Worm (Caenorhabditis elegans) whole organism, L4 larva: ENCODE measurements around the gene C13C4.8.

Experiments used
- ceh-28 ChIP-seq: fragments of 150-350 bp; optimal IDR thresholded peaks from 2 replicates; lab custom pipeline; 2014; ENCODE audit warnings: missing biosample characterization, missing genetic modification reagents, missing genetic modification characterization
- ceh-62 ChIP-seq: sonication (generic microtip); optimal IDR thresholded peaks from 2 replicates; lab custom pipeline; 2017; ENCODE audit warnings: missing biosample characterization, missing genetic modification characterization
- ces-1 ChIP-seq: fragments of 150-350 bp; sonication (generic microtip); optimal IDR thresholded peaks from 4 replicates; lab custom pipeline; 2014; ENCODE audit warnings: missing biosample characterization, missing genetic modification reagents, missing genetic modification characterization
- jun-1 ChIP-seq: fragments of 150-350 bp; optimal IDR thresholded peaks from 2 replicates; lab custom pipeline; 2014; ENCODE audit warnings: missing biosample characterization, missing genetic modification reagents, missing genetic modification characterization
- nhr-28 ChIP-seq: fragments of 150-350 bp; optimal IDR thresholded peaks from 2 replicates; lab custom pipeline; 2014; ENCODE audit warnings: missing biosample characterization, missing genetic modification characterization
- sdz-12 ChIP-seq: fragments of 200-800 bp; sonication (Bioruptor generic); optimal IDR thresholded peaks from 2 replicates; lab custom pipeline; 2018; ENCODE audit warnings: mild to moderate bottlenecking, missing genetic modification characterization, missing compliant biosample characterization
- unc-62 ChIP-seq, 3 experiments: fragments of 150-350 bp in 1 of 3; sonication (generic microtip); optimal IDR thresholded peaks in 2 of 3; peaks in 1 of 3; 1 replicate in 1 of 3; 2 replicates in 2 of 3; lab custom pipeline; 2014 to 2017; ENCODE audit warnings: missing biosample characterization in 3 of 3, missing genetic modification characterization in 3 of 3, missing genetic modification reagents in 3 of 3, missing genotype in 1 of 3
- ztf-11 ChIP-seq: fragments of 150-350 bp; optimal IDR thresholded peaks from 2 replicates; lab custom pipeline; 2014; ENCODE audit warnings: missing biosample characterization, missing genetic modification characterization

ce11 chrV:12167653-12168052, 49.9 kb downstream of the C13C4.8 start, which contains the start of gene col-37:
- TF ChIP-seq sdz-12 (no peak), nhr-28 (tag; lab: Kevin White, UChicago) (no peak), ces-1 (GFP tag; lab: Kevin White, UChicago) (no peak), ztf-11 (tag; lab: Kevin White, UChicago) (no peak), jun-1 (no peak), ceh-62 (tag; lab: Kevin White, UChicago) (no peak), unc-62 (GFP tag; optimal IDR thresholded peaks at IDR 0.05 in 1 of 2; lab: Kevin White, UChicago) (no peak), unc-62 (tag; optimal IDR thresholded peaks at IDR 0.05; lab: Kevin White, UChicago) (no peak), ceh-28 (no peak)
